Fruit fly (Drosophila melanogaster): Measurements from ENCODE around the gene CG31668.

The CG31668 gene

DNA sequence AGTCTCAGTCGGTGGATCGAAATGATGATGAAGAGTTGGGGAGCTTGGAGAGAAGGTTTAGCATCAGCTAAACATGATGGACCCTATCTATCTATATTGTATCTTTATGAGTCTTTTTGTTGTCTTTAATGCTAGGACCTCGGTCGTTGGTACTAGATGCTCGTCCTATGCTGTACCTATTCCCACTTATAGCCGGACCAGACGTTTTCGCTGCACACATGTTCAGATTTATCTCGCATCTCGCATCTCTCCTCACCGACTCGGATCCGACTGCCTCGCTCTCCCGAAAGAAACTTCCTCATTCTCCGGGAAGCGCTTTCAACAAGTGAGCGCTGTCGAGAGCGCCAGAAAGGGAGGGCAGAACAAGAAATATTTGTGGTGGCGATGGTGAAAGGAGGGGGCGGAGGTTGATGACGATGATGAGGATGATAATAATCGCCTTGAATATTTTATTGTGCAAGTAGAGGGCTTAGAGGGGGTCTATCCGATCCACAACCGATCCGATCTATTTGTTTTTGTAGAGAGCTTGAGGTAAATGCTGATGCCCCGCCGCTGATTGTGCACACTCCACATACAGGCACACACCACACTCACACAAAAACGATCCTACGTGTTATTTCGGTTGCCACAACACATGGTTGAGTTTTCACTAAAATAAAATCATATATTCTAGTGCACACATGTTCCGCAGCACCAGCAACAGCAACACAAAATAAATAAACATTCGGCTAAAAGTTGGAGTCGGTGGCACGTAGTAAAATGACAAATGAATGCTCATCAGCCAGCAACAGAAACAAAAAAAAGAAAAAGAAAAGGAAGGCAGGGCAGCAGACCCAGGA, 43.0 kb downstream of the CG31668 start (continued):
- peak; percentile 67; the same call in 1 of the 2 replicates for TF ChIP-seq aop (GFP tag; IDR thresholded peaks at IDR 0.05)
- no peak for TF ChIP-seq bab2 (GFP tag; optimal IDR thresholded peaks at IDR 0.05)
- TF ChIP-seq Six4 (GFP tag; optimal IDR thresholded peaks at IDR 0.05) = no peak
- peak; percentile 36; the same call in 1 of the 2 replicates for TF ChIP-seq ap (GFP tag; IDR thresholded peaks at IDR 0.05)
- TF ChIP-seq gcm2 (GFP tag; optimal IDR thresholded peaks at IDR 0.05) = no peak
- 0 out of 2 replicates have a peak, but pooled peaks have one; percentile 5 for TF ChIP-seq Taf1 (GFP tag; IDR thresholded peaks at IDR 0.05)
- peak; percentile 8 for TF ChIP-seq Camta (GFP tag; optimal IDR thresholded peaks at IDR 0.05)
- TF ChIP-seq cwo (GFP tag; optimal IDR thresholded peaks at IDR 0.05) = no peak
- TF ChIP-seq ro (GFP tag; IDR thresholded peaks at IDR 0.05) = no peak
- peak; percentile 33; the same call in 1 of the 3 replicates for TF ChIP-seq sr (GFP tag; IDR thresholded peaks at IDR 0.05)
- TF ChIP-seq seq (GFP tag; IDR thresholded peaks at IDR 0.05) = no peak
- TF ChIP-seq CG2199 (GFP tag; IDR thresholded peaks at IDR 0.05) = no peak
- TF ChIP-seq run (tag; optimal IDR thresholded peaks at IDR 0.05) = no peak
- no peak for TF ChIP-seq croc (GFP tag; conservative IDR thresholded peaks at IDR 0.05)
- no peak for TF ChIP-seq Sox100B (GFP tag; optimal IDR thresholded peaks at IDR 0.05)
- no peak for TF ChIP-seq CG8944 (GFP tag; optimal IDR thresholded peaks at IDR 0.05)
- peak; percentile 33 for TF ChIP-seq Xbp1 (GFP tag; optimal IDR thresholded peaks at IDR 0.05)
- TF ChIP-seq CG14050 (GFP tag; IDR thresholded peaks at IDR 0.05) = no peak
- no peak for TF ChIP-seq CG14860 (GFP tag; IDR thresholded peaks at IDR 0.05; ENCODE audit: partially characterized antibody)
- TF ChIP-seq CG1832 (GFP tag; optimal IDR thresholded peaks at IDR 0.05) = no peak
- no peak for TF ChIP-seq kni (GFP tag; optimal IDR thresholded peaks at IDR 0.05)
- TF ChIP-seq CG4707 (GFP tag; optimal IDR thresholded peaks at IDR 0.05) = peak; percentile 5
- no peak for TF ChIP-seq unc-4 (GFP tag; IDR thresholded peaks at IDR 0.05; ENCODE audit: partially characterized antibody)
- TF ChIP-seq grn (GFP tag; optimal IDR thresholded peaks at IDR 0.05) = peak; percentile 86
- TF ChIP-seq CG17359 (tag; optimal IDR thresholded peaks at IDR 0.05) = peak; percentile 30
- TF ChIP-seq CG15011 (GFP tag; optimal IDR thresholded peaks at IDR 0.05) = no peak
- no peak for TF ChIP-seq bbx (GFP tag; IDR thresholded peaks at IDR 0.05; ENCODE audit: partially characterized antibody)
- no peak for TF ChIP-seq Stat92E (GFP tag; optimal IDR thresholded peaks at IDR 0.05)
- no peak for TF ChIP-seq stwl (tag; optimal IDR thresholded peaks at IDR 0.05)
- TF ChIP-seq NFAT (GFP tag; IDR thresholded peaks at IDR 0.05) = no peak
- peak; percentile 41 for TF ChIP-seq phol (tag; optimal IDR thresholded peaks at IDR 0.05)
- no peak for TF ChIP-seq Doc3 (GFP tag; IDR thresholded peaks at IDR 0.05; ENCODE audit: partially characterized antibody)
- TF ChIP-seq CG8924 (tag; optimal IDR thresholded peaks at IDR 0.05) = no peak
- TF ChIP-seq CG9817 (tag; optimal IDR thresholded peaks at IDR 0.05) = no peak
- no peak for TF ChIP-seq CG8359 (GFP tag; optimal IDR thresholded peaks at IDR 0.05; ENCODE audit: borderline replicate concordance)
- TF ChIP-seq jumu (GFP tag; optimal IDR thresholded peaks at IDR 0.05) = peak; percentile 6
- no peak for TF ChIP-seq CG9797 (GFP tag; optimal IDR thresholded peaks at IDR 0.05)
- TF ChIP-seq CG31441 (GFP tag; IDR thresholded peaks at IDR 0.05) = no peak
- TF ChIP-seq dysf (GFP tag; IDR thresholded peaks at IDR 0.05) = no peak
- no peak for TF ChIP-seq D19A (tag; optimal IDR thresholded peaks at IDR 0.05)
- no peak for TF ChIP-seq CG3847 (GFP tag; IDR thresholded peaks at IDR 0.05)
- TF ChIP-seq C15 (GFP tag; IDR thresholded peaks at IDR 0.05) = no peak
- TF ChIP-seq CG12219 (GFP tag; optimal IDR thresholded peaks at IDR 0.05) = no peak
- no peak for TF ChIP-seq Pdp1 (GFP tag; optimal IDR thresholded peaks at IDR 0.05)
- TF ChIP-seq CG31365 (tag; optimal IDR thresholded peaks at IDR 0.05) = no peak
- TF ChIP-seq Ada2b (GFP tag; IDR thresholded peaks at IDR 0.05) = no peak
- TF ChIP-seq Mes4 (GFP tag; optimal IDR thresholded peaks at IDR 0.05) = no peak
- TF ChIP-seq luna (GFP tag; optimal IDR thresholded peaks at IDR 0.05) = no peak
- TF ChIP-seq CG13424 (tag; optimal IDR thresholded peaks at IDR 0.05) = no peak
